Worm (Caenorhabditis elegans) whole organism, late embryonic: Measurements from ENCODE around the gene ccch-1.

Experiments used
- K09A11.1 ChIP-seq: sonication (generic microtip); optimal IDR thresholded peaks from 2 replicates; lab custom pipeline; 2017; ENCODE audit warnings: antibody characterized with exemption, mild to moderate bottlenecking, missing genetic modification characterization, missing compliant biosample characterization; ENCODE audit not compliant: insufficient read depth
- ceh-14 ChIP-seq: sonication (generic microtip); optimal IDR thresholded peaks from 2 replicates; lab custom pipeline; 2016; ENCODE audit warnings: missing genotype, missing genetic modification characterization, missing compliant biosample characterization
- ceh-6 ChIP-seq: fragments of 200-800 bp; sonication (Bioruptor generic); optimal IDR thresholded peaks from 2 replicates; lab custom pipeline; 2018; ENCODE audit warnings: mild to moderate bottlenecking, missing genetic modification characterization, missing compliant biosample characterization
- fkh-10 ChIP-seq: fragments of 150-350 bp; optimal IDR thresholded peaks from 2 replicates; lab custom pipeline; 2014; ENCODE audit warnings: missing biosample characterization, missing genetic modification reagents, missing genetic modification characterization
- hlh-30 ChIP-seq: sonication (generic microtip); optimal IDR thresholded peaks from 2 replicates; lab custom pipeline; 2017; ENCODE audit warnings: antibody characterized with exemption, missing genetic modification characterization, missing compliant biosample characterization; ENCODE audit not compliant: insufficient read depth
- lim-6 ChIP-seq: sonication (generic microtip); optimal IDR thresholded peaks from 2 replicates; lab custom pipeline; 2016; ENCODE audit warnings: missing genetic modification characterization, missing compliant biosample characterization
- pax-1 ChIP-seq: fragments of 150-350 bp; optimal IDR thresholded peaks from 2 replicates; lab custom pipeline; 2014; ENCODE audit warnings: missing biosample characterization, missing genetic modification characterization
- sox-4 ChIP-seq: sonication (generic microtip); optimal IDR thresholded peaks from 2 replicates; lab custom pipeline; 2017; ENCODE audit warnings: mild to moderate bottlenecking, missing genetic modification characterization, inconsistent platforms, missing compliant biosample characterization

DNA sequence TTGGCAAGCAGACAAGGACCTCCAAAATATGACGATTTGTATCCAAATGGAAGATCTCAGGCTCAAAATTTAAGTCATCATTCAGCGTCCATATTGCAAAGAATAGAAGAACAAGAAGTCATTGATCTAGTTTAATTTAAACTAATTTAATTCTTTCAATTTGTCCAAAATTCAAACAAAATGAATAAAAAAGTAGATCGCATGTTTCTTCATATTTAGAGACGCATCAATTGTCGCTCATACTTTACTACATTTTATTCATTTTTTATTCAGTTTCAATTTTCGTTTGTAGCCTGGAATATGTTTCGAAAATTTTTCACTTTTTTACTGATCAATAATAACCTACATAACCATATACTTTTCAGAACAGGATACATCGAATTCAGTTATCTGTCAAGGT, 35.2 kb upstream of the ccch-1 start, which contains the start of gene T11F9.21:
- TF ChIP-seq K09A11.1 (tag; lab: Kevin White, UChicago) = no peak
- TF ChIP-seq fkh-10 = no peak
- TF ChIP-seq lim-6 (tag; lab: Kevin White, UChicago) = no peak
- TF ChIP-seq ceh-6 (GFP tag; lab: Kevin White, UChicago) = no peak
- no peak for TF ChIP-seq pax-1
- TF ChIP-seq hlh-30 = no peak
- no peak for TF ChIP-seq ceh-14
- no peak for TF ChIP-seq sox-4 (tag; lab: Kevin White, UChicago)
